Worm (Caenorhabditis elegans): ENCODE data around the gene Y116A8C.467.
"Not testable (repeated sequence)": the region's sequence is repeated elsewhere in the genome, so short reads cannot be mapped to it uniquely, and the experiment has no call there.

DNA sequence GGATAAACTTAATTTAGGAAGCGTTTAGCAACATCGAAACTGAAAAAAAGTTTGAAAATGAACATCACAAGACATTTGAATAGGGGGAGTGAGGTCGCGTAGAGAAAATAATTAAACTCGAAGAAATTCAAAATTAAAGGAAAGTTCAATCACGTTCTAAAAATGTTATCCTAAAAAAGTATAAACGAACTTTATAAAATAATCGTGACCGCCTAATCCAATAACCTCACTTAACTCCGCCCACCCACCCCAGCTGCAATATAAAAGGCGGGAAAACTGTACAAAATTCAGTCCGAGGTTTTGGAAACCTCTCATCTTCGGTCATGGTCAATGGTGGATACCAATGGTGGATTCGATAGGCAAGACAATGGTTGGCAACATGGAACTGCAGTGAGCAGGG is 1.3 kb upstream of the Y116A8C.467 start, which contains the start of gene Y116A8C.465:
- not testable (repeated sequence) for TF ChIP-seq him-1, dao-5 (tag; optimal IDR thresholded peaks at IDR 0.05)

Data from whole organism, L4/young adult.